Fruit fly (Drosophila melanogaster) whole organism, adult: ENCODE results near the gene Cyp4c3.

Experiments used
- CG11617 ChIP-seq: fragments of 200-800 bp; sonication (Bioruptor generic); optimal IDR thresholded peaks from 2 replicates; lab custom pipeline; 2017; ENCODE audit warnings: mild to moderate bottlenecking, missing biosample characterization, missing genetic modification reagents, missing genetic modification characterization
- CG14711 ChIP-seq: fragments of 200-800 bp; sonication (Bioruptor generic); optimal IDR thresholded peaks from 2 replicates; lab custom pipeline; 2018; ENCODE audit warnings: missing biosample characterization, mild to moderate bottlenecking, missing genetic modification characterization, moderate library complexity
- CG1620 ChIP-seq: fragments of 200-800 bp; sonication (Bioruptor generic); optimal IDR thresholded peaks from 2 replicates; lab custom pipeline; 2016; ENCODE audit warnings: missing biosample characterization, missing genetic modification characterization
- CG33017 ChIP-seq: fragments of 200-800 bp; sonication (Bioruptor generic); optimal IDR thresholded peaks from 2 replicates; lab custom pipeline; 2018; ENCODE audit warnings: missing biosample characterization, mild to moderate bottlenecking, missing genetic modification characterization, moderate library complexity
- CG5204 ChIP-seq: fragments of 200-800 bp; sonication (Bioruptor generic); optimal IDR thresholded peaks from 2 replicates; lab custom pipeline; 2016; ENCODE audit warnings: missing biosample characterization, missing genetic modification characterization
- CG7101 ChIP-seq: fragments of 200-800 bp; sonication (Bioruptor generic); optimal IDR thresholded peaks from 2 replicates; lab custom pipeline; 2018; ENCODE audit warnings: missing biosample characterization, mild to moderate bottlenecking, missing genetic modification characterization, moderate library complexity
- tj ChIP-seq: fragments of 200-800 bp; sonication (Bioruptor generic); optimal IDR thresholded peaks from 3 replicates; lab custom pipeline; 2017; ENCODE audit warnings: missing biosample characterization, mild to moderate bottlenecking, missing genetic modification characterization, moderate library complexity

DNA sequence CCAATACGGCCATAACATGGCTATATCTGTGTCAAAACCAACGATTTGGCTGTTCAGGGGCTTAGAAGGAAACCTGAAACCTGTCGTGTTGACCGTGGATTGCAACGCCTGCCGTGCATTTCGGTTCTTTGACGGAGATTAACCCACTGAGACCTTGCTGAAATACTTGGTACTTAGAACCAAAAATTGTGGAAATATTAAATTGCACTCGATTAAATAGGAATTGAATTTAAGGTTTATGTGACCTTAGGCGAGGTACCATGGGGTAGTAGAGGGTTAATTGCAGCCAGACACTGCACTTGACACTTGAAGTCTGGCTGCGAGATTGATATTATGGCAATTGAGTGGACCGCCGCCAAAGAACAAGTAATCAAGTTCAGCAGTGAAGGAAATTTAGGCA, 3.8 kb upstream of the Cyp4c3 start:
- TF ChIP-seq CG1620 (no peak), CG7101 (tag; lab: Kevin White, UChicago) (no peak), CG14711 (tag; lab: Kevin White, UChicago) (no peak), CG33017 (tag; lab: Kevin White, UChicago) (no peak), CG11617 (GFP tag; lab: Kevin White, UChicago) (no peak), CG5204 (GFP tag; lab: Kevin White, UChicago) (no peak), tj (GFP tag; lab: Kevin White, UChicago) (no peak)
